Fruit fly (Drosophila melanogaster): ENCODE data around the gene Crk.

Gene Crk

dm6 chr4:210011-210649 is at the start of gene Crk:
TSS of gene Crk (plus strand) at chr4:210224.
- TF ChIP-seq noc (tag; optimal IDR thresholded peaks at IDR 0.05) = no peak

DNA sequence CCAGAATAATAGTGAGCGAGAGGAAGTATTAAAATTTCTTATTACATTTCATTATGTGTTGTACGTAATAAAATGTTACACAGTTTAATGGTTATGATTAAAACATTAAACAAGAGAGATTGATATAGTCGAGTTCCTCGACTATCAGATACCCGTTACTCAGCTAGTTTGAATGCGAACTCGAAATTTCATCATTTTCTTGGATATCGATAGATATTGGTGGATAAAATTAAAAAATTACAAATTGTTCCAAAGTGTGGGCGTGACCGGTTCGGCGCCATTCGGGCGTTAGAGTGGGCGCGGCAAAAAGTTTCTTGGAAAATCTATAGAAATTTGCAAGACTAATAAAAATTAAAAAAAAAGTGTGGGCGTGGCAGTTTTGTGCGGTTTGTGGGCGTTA is 44.9 kb upstream of the Crk start:
- no peak for TF ChIP-seq noc (tag; optimal IDR thresholded peaks at IDR 0.05)

DNA sequence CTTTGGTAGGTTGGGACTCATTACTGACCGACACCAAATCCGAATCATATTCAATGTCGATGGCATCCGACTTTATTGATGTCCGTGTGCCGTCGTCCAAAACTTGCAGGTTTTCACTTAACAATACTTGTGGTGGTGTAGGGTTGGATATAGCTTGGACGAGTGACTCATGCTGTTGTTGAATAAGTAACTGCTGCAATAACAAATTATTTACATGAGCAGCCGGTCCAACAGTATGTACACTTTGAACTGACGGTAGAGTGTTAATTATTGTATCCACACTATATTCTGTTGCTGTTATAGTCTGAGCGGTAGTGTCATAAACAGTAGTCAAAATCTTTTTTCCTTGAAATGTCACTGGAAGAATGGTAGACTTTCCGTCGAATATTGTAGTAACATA is 42.5 kb upstream of the Crk start:
- no peak for TF ChIP-seq noc (tag; optimal IDR thresholded peaks at IDR 0.05)

DNA sequence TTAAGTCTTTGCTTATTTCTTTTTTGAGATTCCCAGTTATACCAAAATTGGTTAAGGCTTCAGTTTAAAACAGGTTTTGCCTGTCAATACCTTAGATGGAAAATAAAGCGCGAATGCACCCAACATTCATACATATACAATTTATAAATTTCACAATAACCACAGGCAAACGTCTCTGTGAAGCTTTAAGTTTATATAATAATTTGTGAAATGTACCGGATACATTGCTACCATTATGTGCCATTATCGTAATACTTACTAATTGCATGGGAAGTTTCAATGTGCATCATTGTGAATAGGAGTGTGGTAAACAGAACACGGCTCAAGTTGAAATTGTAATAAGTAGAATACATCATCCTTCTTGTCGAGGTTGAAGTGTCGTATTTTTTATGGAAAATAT is 35.5 kb upstream of the Crk start:
- no peak for TF ChIP-seq noc (tag; optimal IDR thresholded peaks at IDR 0.05)

- no peak for TF ChIP-seq noc (tag; optimal IDR thresholded peaks at IDR 0.05)
Observed at dm6 chr4:175245-175644, 34.8 kb upstream of the Crk start, which contains the start of gene CG33978. TSS of gene CG33978 (minus strand) at chr4:175639.

- no peak for TF ChIP-seq noc (tag; optimal IDR thresholded peaks at IDR 0.05)
Observed at dm6 chr4:179062-179919, 30.7 kb upstream of the Crk start, which contains the start of gene Arl4. TSS of gene Arl4 (minus strand) at chr4:179389.

DNA sequence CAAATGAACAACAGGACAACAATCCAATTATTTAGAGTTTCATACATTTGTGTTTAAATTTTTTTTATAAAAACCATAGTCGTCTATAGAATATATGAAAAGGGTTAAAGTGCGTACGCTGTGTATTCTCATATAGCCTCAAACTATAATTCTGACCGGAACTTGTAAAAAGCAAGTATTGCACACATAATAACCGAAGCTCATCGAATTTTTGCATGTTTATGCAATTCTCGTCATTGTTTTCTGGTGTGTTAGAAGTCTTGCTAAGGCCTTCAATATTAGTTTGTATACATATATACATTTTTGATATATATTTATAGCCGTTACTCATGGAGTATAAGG is 30.1 kb upstream of the Crk start:
- TF ChIP-seq noc (tag; optimal IDR thresholded peaks at IDR 0.05) = no peak

DNA sequence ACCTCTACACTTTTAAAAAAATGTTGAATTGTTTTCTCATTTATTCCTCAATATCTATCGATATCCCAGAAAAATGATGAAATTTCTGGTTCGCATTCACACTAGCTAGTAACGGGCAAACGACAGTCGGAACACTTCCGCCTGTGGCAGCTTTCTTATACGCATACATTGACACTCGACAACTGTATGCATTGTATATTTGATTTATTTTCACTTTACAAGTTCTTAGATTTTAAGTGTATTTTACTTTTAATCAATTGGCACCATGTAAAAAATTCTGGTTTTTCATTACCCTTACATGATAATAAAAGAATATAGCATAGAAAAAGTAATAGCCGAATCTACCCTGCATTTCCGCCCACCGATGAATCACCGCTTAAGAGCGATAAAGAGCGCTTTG is 29.2 kb upstream of the Crk start:
- no peak for TF ChIP-seq noc (tag; optimal IDR thresholded peaks at IDR 0.05)

- TF ChIP-seq noc (tag; optimal IDR thresholded peaks at IDR 0.05) = no peak
Observed at dm6 chr4:181639-182038, 28.4 kb upstream of the Crk start.

dm6 chr4:183681-184080 is 26.3 kb upstream of the Crk start:
- TF ChIP-seq noc (tag; optimal IDR thresholded peaks at IDR 0.05) = no peak

dm6 chr4:192540-192939 is 17.5 kb upstream of the Crk start:
- TF ChIP-seq noc (tag; optimal IDR thresholded peaks at IDR 0.05) = no peak

DNA sequence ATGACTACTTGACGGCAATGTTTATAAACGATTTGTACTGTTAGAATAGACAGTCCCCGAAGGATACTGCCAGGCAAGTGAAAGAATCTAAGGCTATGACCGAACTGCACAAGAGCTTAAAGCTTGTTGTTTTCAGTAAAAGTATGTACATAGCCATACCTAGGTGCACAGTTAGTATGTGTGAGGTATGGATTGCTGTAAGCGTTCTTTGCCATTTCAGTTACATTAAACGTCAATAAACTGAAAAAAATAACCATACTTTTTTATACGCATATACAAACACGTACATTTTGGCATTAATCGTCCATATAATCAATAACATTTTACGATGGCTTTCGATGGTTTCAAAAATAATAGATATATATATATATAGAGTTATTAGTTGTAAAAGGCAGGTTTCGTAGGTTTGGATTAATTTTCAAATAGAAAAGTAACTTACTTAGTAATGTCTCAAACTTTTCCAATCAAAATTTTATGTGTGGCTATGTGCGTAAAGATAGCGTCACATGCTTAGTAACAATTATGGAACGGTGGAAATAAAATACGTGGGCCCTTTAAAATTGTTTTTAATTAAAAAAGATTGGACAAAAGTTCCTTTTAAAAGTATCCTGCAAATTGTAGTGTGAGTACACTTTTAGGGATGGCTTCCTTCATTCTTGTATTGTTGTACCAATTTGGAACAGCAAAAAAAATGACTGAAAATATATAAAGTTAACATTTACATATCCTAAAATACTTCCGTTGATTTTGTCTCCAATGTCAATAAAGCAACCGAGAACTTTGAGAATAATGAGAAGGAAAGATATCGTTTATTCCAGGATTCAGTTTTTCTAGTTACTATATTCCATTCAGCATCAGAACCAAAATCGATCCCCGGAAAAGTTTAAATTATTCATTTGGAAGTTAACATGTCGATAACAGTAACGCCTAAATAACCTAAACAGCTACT is 16.4 kb upstream of the Crk start, which contains the start of gene Abcd1:
Abcd1 (minus strand) TSS at position 444 of the 949 bp plus-strand sequence.
- no peak for TF ChIP-seq noc (tag; optimal IDR thresholded peaks at IDR 0.05)

dm6 chr4:205671-206252 is 4.3 kb upstream of the Crk start, which contains the start of gene CG31998:
TSS of gene CG31998 (minus strand) at chr4:205945.
- TF ChIP-seq noc (tag; optimal IDR thresholded peaks at IDR 0.05) = no peak

DNA sequence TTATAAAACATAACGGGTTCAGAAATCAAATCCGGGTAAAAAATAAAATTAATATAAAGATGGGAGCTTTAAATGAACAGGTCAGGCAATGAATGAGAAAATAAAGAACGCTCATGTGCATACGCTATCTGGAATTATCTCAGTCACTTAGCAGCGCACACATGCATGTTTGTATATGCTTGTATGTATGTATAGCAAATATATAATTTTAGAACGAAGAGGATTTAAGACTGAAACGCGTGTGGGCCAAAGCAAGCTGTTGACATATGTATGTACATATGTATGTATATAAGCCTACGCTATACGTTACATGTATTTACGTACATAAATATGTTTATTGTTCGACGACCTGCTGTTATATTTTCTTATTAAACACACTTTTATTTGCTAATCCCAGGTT is 15.8 kb downstream of the Crk start:
- TF ChIP-seq noc (tag; optimal IDR thresholded peaks at IDR 0.05) = no peak

dm6 chr4:226751-227150 is 16.7 kb downstream of the Crk start:
- TF ChIP-seq noc (tag; optimal IDR thresholded peaks at IDR 0.05) = no peak

dm6 chr4:227648-228047 is 17.6 kb downstream of the Crk start, which contains the start of the genes CG31999 and yellow-h:
TSS of gene CG31999 (minus strand) at chr4:227748.
TSS of gene yellow-h (plus strand) at chr4:227922.
- no peak for TF ChIP-seq noc (tag; optimal IDR thresholded peaks at IDR 0.05)

All from whole organism, larva.